Worm (Caenorhabditis elegans): ENCODE measurements around the gene trr-1.

The trr-1 gene

DNA sequence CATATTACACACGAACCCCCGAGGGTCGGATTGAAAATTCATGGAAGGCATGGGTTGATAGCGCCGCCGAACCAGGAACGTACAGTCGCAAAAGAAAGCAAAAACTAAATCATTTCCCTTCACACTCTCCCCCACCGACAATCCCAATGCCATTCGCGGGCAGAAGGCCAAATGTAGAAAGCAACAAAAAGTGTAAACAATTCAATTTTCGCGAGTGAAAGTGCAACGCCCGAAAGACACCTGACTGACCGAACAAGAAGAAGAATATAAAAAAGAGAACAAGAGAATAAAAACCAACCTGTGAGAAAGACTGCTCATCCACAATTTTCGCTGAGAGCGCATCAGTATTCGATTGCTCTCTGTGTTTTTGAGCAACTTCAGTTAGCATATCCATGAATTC lies 58.0 kb downstream of the trr-1 start:
- TF ChIP-seq ceh-83 (GFP tag; optimal IDR thresholded peaks at IDR 0.05) (no peak), flh-1 (GFP tag; optimal IDR thresholded peaks at IDR 0.05) (no peak), drap-1 (GFP tag; optimal IDR thresholded peaks at IDR 0.05) (no peak), hlh-1 (tag; optimal IDR thresholded peaks at IDR 0.05) (no peak), mls-2 (tag; optimal IDR thresholded peaks at IDR 0.05) (no peak), ham-2 (GFP tag; optimal IDR thresholded peaks at IDR 0.05) (no peak), sptf-1 (tag; optimal IDR thresholded peaks at IDR 0.05) (no peak)

DNA sequence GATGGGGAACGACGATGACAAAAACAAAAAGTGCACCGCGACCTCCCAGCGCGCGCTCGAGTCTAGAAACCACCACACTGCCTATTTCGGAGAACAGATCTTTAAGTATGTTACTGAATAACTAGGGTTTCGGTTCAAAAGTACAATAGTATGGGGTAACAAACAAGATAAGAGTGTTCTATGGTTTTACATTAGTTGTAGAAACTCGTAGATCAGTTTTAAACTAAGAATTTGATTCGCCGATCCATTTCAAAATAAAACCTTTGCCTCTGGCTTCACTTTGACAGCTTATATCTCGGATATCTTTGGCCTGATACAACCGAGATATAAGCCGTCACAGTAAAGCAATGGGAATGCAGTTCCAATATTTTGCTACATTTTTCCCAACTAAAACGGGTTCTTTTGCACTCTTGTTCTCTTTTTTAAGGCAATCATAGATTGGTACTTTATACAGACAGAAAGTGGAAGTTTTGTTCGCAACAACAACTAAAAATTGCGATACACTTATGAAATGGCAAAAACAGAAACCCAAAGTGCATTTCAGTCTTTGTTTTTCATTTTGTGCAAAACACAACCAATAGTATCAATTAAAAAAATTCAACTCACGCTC lies 59.3 kb downstream of the trr-1 start:
- TF ChIP-seq nhr-2 (tag; optimal IDR thresholded peaks at IDR 0.05), result no peak
- TF ChIP-seq bed-3 (GFP tag; optimal IDR thresholded peaks at IDR 0.05), result no peak
- no peak for TF ChIP-seq nhr-237 (tag; optimal IDR thresholded peaks at IDR 0.05)

DNA sequence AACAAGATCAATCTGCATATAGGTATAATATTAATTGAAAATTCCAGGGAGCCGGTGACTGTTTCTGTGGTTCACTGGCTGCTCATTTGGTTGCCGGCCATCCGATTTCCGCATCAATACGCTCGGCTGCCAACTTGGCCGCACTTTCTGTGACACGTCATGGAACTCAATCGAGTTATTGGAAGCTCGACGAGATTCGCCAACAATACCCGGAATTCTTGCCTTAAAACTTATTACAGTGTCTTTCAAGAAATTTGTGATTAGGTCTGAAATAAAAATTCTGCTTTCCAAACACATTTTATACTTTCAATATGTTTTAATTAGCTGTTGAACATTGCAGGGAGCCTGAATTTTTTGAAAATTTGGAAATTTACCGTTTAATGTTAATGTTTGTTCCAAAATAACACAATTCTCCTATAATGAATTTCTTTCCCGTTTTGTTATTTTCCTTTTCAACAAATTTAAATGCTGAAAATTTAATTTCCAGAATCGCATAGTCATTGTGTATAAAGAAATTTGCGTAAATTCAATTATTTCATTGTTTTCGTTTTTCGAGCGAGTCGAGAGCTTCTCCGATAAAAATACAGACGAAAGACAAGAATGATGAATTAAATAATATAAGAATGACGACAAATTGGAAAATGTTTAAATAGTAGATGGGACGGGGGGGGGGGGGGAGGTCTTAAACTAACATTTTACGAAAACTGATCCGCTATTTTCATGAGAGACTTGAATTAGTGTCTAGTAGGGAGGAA lies 61.4 kb downstream of the trr-1 start:
- TF ChIP-seq lin-13 (tag; optimal IDR thresholded peaks at IDR 0.05) (no peak), ceh-83 (GFP tag; optimal IDR thresholded peaks at IDR 0.05) (peak; percentile 35), ces-1 (GFP tag; optimal IDR thresholded peaks at IDR 0.05) (peak; percentile 14)

DNA sequence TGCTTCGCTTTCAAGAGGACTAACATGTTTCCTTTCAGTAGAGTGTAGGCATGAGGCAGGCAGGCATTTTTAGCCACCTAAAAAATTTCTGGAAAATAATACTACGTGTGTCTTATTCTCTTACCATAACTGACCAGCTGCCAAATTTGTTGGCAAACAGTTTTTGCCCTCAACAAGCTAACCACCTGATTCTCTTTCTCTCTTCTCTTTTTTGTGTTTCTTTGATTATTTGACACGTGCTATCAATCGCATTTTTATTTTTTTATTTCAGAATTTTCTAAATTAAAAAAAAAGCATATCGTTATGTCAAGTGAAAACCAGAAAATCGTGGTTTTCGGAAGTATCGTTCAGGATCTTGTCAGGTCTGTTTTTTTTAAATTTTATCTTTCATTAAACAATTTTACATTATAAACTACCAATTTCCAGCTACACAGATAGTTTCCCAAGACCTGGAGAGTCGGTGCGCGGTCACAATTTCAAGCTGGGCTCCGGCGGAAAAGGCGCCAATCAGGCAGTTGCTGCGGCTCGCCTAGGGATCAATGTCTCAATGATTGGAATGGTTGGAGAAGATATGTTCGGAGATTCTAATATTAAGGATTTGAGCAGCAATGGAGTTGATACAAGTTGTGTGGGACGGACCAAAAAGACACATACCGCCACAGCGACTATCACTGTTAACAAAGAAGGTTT lies 63.5 kb downstream of the trr-1 start, which contains the start of gene F07A11.5:
TSS of gene F07A11.5 (plus strand) at position 267 of the 690 bp plus-strand sequence.
- no peak for TF ChIP-seq nhr-28 (tag; optimal IDR thresholded peaks at IDR 0.05)
- TF ChIP-seq ztf-11 (tag; optimal IDR thresholded peaks at IDR 0.05), result no peak
- no peak for TF ChIP-seq sptf-1 (tag; optimal IDR thresholded peaks at IDR 0.05)
- no peak for TF ChIP-seq lin-32 (GFP tag; optimal IDR thresholded peaks at IDR 0.05)
- TF ChIP-seq mab-5 (tag; optimal IDR thresholded peaks at IDR 0.05), result no peak
- TF ChIP-seq mls-2 (tag; optimal IDR thresholded peaks at IDR 0.05), result no peak
- no peak for TF ChIP-seq M03D4.4 (tag; optimal IDR thresholded peaks at IDR 0.05)

Measured in whole organism, mixed stage, embryonic.